Fruit fly (Drosophila melanogaster) whole organism, wandering third instar larva: Measurements from ENCODE around the gene CG4615.

Experiments
- Dif ChIP-seq: fragments of 200-275, 200-300 bp; sonication (Bioruptor generic); optimal IDR thresholded peaks from 2 replicates; lab custom pipeline; 2018; ENCODE audit warnings: missing biosample characterization, missing genetic modification characterization; ENCODE audit not compliant: partially characterized antibody
- Hnf4 ChIP-seq: fragments of 200-800 bp; sonication (Bioruptor generic); optimal IDR thresholded peaks from 2 replicates; lab custom pipeline; 2016; ENCODE audit warnings: missing biosample characterization, mild to moderate bottlenecking, missing genetic modification characterization
- Hr78 ChIP-seq: fragments of >200 bp; optimal IDR thresholded peaks from 2 replicates; lab custom pipeline; 2017; ENCODE audit warnings: missing biosample characterization, missing genetic modification characterization
- N ChIP-seq: fragments of >200 bp; optimal IDR thresholded peaks from 2 replicates; lab custom pipeline; 2018; ENCODE audit warnings: missing biosample characterization, missing external identifiers, missing genetic modification characterization
- Sp1 ChIP-seq: fragments of 200-800 bp; sonication (Bioruptor generic); optimal IDR thresholded peaks from 3 replicates; lab custom pipeline; 2019; ENCODE audit warnings: missing biosample characterization, mild to moderate bottlenecking, missing genetic modification characterization, moderate library complexity
- jim ChIP-seq: fragments of 175-275, 200-325 bp; sonication (Bioruptor generic); optimal IDR thresholded peaks from 2 replicates; lab custom pipeline; 2016; ENCODE audit warnings: missing biosample characterization, mild to moderate bottlenecking, missing genetic modification characterization
- pan ChIP-seq: fragments of >200 bp; optimal IDR thresholded peaks from 2 replicates; lab custom pipeline; 2017

DNA sequence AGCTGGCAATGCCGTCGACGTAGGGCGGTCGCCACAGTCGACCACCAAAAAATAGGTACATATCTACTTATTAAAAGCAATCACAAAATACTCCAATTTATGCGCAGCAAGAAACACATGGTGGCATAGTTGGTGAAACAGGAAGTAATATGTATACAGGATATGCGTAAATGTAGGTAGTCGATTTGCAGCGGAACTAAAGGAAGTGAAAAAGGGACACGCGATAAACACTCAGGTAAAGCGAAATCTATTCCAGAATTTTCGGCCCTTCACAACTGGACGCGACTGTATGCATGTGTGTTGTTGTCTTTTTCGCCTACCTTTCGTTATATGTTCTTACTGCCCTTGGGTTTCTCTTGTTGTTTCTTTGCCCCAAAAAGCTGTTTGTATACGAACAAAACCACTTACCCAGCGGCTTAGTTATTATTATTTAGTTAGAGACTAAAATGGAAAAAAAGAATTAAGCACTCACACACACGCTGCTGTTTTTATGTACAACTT is 5.6 kb downstream of the CG4615 start:
- TF ChIP-seq pan (lab: Kevin White, UChicago) (no peak), Dif (GFP tag; lab: Kevin White, UChicago) (no peak), N (no peak), Hnf4 (GFP tag; lab: Kevin White, UChicago) (peak; percentile 29), Hr78 (GFP tag; lab: Kevin White, UChicago) (no peak), jim (no peak), Sp1 (GFP tag; lab: Kevin White, UChicago) (peak; percentile 84)
